Fruit fly (Drosophila melanogaster): ENCODE results near the gene CG5151.

The CG5151 gene

dm6 chr3L:16128481-16128972 lies 36.0 kb downstream of the CG5151 start, which contains the start of gene Pgm1 (continued):
- peak; percentile 70 for TF ChIP-seq sima (GFP tag; optimal IDR thresholded peaks at IDR 0.05)
- peak; percentile 31 for TF ChIP-seq pzg (GFP tag; optimal IDR thresholded peaks at IDR 0.05)
- TF ChIP-seq CG13296 (GFP tag; optimal IDR thresholded peaks at IDR 0.05) = peak; percentile 86
- TF ChIP-seq luna (GFP tag; optimal IDR thresholded peaks at IDR 0.05) = peak; percentile 89
- TF ChIP-seq HHEX (GFP tag; optimal IDR thresholded peaks at IDR 0.05) = peak; percentile 84
- TF ChIP-seq yki (optimal IDR thresholded peaks at IDR 0.05) = no peak
- TF ChIP-seq jing (GFP tag; optimal IDR thresholded peaks at IDR 0.05) = no peak
- no peak for TF ChIP-seq D (optimal IDR thresholded peaks at IDR 0.05)
- peak; percentile 74 for TF ChIP-seq D (GFP tag; optimal IDR thresholded peaks at IDR 0.05)
- TF ChIP-seq CG1529 (GFP tag; optimal IDR thresholded peaks at IDR 0.05) = peak; percentile 65
- TF ChIP-seq CG14667 (GFP tag; IDR thresholded peaks at IDR 0.05) = peak; percentile 69; the same call in 1 of the 2 replicates
- peak; percentile 73 for TF ChIP-seq fd96Cb (tag; optimal IDR thresholded peaks at IDR 0.05)
- peak; percentile 74 for TF ChIP-seq tup (GFP tag; optimal IDR thresholded peaks at IDR 0.05)
- peak; percentile 97 for TF ChIP-seq exex (tag; optimal IDR thresholded peaks at IDR 0.05)
- TF ChIP-seq Dll (GFP tag; IDR thresholded peaks at IDR 0.05; ENCODE audit: partially characterized antibody) = peak; percentile 20; the same call in 1 of the 4 replicates
- TF ChIP-seq klu (GFP tag; IDR thresholded peaks at IDR 0.05) = 0 out of 2 replicates have a peak, but pooled peaks have one; percentile 28
- TF ChIP-seq Rx (GFP tag; IDR thresholded peaks at IDR 0.05) = peak; percentile 72
- TF ChIP-seq Hr39 (optimal IDR thresholded peaks at IDR 0.05) = no peak
- TF ChIP-seq Bdp1 (GFP tag; optimal IDR thresholded peaks at IDR 0.05) = peak; percentile 77
- TF ChIP-seq her (GFP tag; optimal IDR thresholded peaks at IDR 0.05) = peak; percentile 94
- peak; percentile 40; the same call in 1 of the 2 replicates for TF ChIP-seq CG6272 (GFP tag; IDR thresholded peaks at IDR 0.05)
- peak; percentile 51 for TF ChIP-seq CG31388 (GFP tag; optimal IDR thresholded peaks at IDR 0.05)
- TF ChIP-seq CG12219 (GFP tag; optimal IDR thresholded peaks at IDR 0.05) = peak; percentile 84
- peak; percentile 63 for TF ChIP-seq CG32772 (GFP tag; IDR thresholded peaks at IDR 0.05)
- peak; percentile 94 for TF ChIP-seq Antp (GFP tag; optimal IDR thresholded peaks at IDR 0.05)
- no peak for TF ChIP-seq MTF-1 (GFP tag; optimal IDR thresholded peaks at IDR 0.05; ENCODE audit: borderline replicate concordance)
- TF ChIP-seq CG13424 (tag; optimal IDR thresholded peaks at IDR 0.05) = peak; percentile 73
- TF ChIP-seq CTCF (GFP tag; optimal IDR thresholded peaks at IDR 0.05) = no peak
- TF ChIP-seq Sox102F (GFP tag; optimal IDR thresholded peaks at IDR 0.05) = no peak
- peak; percentile 33 for TF ChIP-seq pros (GFP tag; optimal IDR thresholded peaks at IDR 0.05)
- TF ChIP-seq CG13624 (GFP tag; optimal IDR thresholded peaks at IDR 0.05) = peak; percentile 92
- TF ChIP-seq Hr3 (GFP tag; optimal IDR thresholded peaks at IDR 0.05) = peak; percentile 80
- peak; percentile 86 for TF ChIP-seq Xbp1 (GFP tag; optimal IDR thresholded peaks at IDR 0.05)
- no peak for TF ChIP-seq mld (GFP tag; IDR thresholded peaks at IDR 0.05; ENCODE audit: partially characterized antibody)
- TF ChIP-seq ac (GFP tag; optimal IDR thresholded peaks at IDR 0.05) = peak; percentile 69
- TF ChIP-seq CG1832 (GFP tag; optimal IDR thresholded peaks at IDR 0.05) = no peak
- TF ChIP-seq vvl (GFP tag; IDR thresholded peaks at IDR 0.05) = peak; percentile 72
- peak; percentile 100 for TF ChIP-seq ERR (GFP tag; optimal IDR thresholded peaks at IDR 0.05)
- TF ChIP-seq Dip2 (GFP tag; IDR thresholded peaks at IDR 0.05) = 0 out of 2 replicates have a peak, but pooled peaks have one; percentile 22
- TF ChIP-seq tx (GFP tag; optimal IDR thresholded peaks at IDR 0.05) = peak; percentile 88
- TF ChIP-seq CG16815 (GFP tag; optimal IDR thresholded peaks at IDR 0.05) = peak; percentile 70
- peak; percentile 92 for TF ChIP-seq CG7786 (GFP tag; optimal IDR thresholded peaks at IDR 0.05)
- TF ChIP-seq CG16863 (GFP tag; optimal IDR thresholded peaks at IDR 0.05) = peak; percentile 92
- peak in 1 of 2 experiments; percentile 63 for TF ChIP-seq crp (GFP tag; optimal IDR thresholded peaks at IDR 0.05)
- TF ChIP-seq Atf-2 (GFP tag; optimal IDR thresholded peaks at IDR 0.05) = peak; percentile 89
- no peak for TF ChIP-seq CG8478 (optimal IDR thresholded peaks at IDR 0.05)
- TF ChIP-seq z (GFP tag; IDR thresholded peaks at IDR 0.05) = 0 out of 3 replicates have a peak, but pooled peaks have one; percentile 23
- 0 out of 2 replicates have a peak, but pooled peaks have one; percentile 46 for TF ChIP-seq dan (GFP tag; IDR thresholded peaks at IDR 0.05)
- peak; percentile 73 for TF ChIP-seq CG1602 (GFP tag; optimal IDR thresholded peaks at IDR 0.05)
- peak; percentile 11 for TF ChIP-seq ash1 (GFP tag; optimal IDR thresholded peaks at IDR 0.05)
- peak; percentile 68 for TF ChIP-seq CG12391 (tag; optimal IDR thresholded peaks at IDR 0.05)
- TF ChIP-seq knrl (GFP tag; IDR thresholded peaks at IDR 0.05; ENCODE audit: partially characterized antibody) = no peak
